Worm (Caenorhabditis elegans): ENCODE results near the gene osm-6.

osm-6 gene

DNA sequence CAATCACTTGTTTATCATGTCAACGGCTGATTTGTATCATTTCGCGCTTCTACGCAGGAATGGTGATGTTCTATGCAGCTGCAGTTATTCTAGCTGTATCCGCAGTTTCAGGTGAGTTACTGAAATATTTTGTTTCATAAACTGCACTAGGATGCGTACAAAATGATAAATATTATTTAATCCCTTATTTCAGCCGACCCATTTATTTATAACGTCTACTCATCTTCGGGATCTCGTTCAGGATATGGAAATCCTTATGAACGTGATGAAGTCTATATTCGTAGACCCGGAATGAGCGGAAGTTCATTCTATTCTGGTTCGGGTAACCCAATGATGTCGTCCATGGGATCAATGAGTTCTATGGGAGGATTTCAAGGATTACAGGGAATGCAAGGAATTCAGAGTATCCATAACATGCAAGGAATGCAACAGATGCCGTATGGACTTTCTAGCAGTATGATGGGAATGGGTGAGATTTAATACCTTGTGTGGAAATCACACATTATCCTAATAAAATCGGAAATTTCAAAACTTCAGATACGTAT lies 1.9 kb upstream of the osm-6 start, which contains the start of gene F58H1.2:
Gene F58H1.2, plus strand, starts transcription at position 51 of the 545 bp plus-strand sequence.
- TF ChIP-seq Y22D7AL.16 (tag; optimal IDR thresholded peaks at IDR 0.05) (no peak), nhr-232 (tag; optimal IDR thresholded peaks at IDR 0.05) (no peak), ztf-16 (tag; optimal IDR thresholded peaks at IDR 0.05) (no peak), pros-1 (tag; optimal IDR thresholded peaks at IDR 0.05) (no peak)

ce11 chrV:11921689-11922517 lies 5.3 kb downstream of the osm-6 start:
- TF ChIP-seq unc-55 (GFP tag; optimal IDR thresholded peaks at IDR 0.05) (peak; percentile 18), nfya-1 (tag; optimal IDR thresholded peaks at IDR 0.05) (peak; percentile 19), rnt-1 (tag; optimal IDR thresholded peaks at IDR 0.05) (peak; percentile 4), ceh-31 (tag; optimal IDR thresholded peaks at IDR 0.05) (peak; percentile 45), elt-4 (tag; optimal IDR thresholded peaks at IDR 0.05) (no peak), ceh-18 (tag; optimal IDR thresholded peaks at IDR 0.05) (peak; percentile 23), ceh-30 (tag; optimal IDR thresholded peaks at IDR 0.05) (no peak), hlh-8 (tag; optimal IDR thresholded peaks at IDR 0.05) (no peak)

DNA sequence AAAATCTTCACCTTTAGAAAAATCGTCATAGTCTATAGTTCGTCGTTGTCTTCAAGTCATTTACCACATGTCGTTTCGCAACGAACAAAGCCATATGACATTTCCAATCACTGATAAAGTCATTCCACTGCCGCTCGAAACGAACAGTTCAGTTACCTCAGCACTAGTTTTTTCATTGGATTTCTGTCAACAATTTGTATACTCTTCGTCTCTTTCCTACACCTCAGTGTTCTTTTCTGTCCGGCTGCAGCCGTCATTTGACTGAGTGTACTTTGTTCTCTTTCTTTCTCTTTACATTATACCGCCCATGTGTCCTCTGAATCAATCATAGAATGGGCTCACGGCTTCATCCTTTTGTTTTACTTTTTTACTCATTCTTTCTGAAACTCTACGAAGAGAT lies 6.0 kb downstream of the osm-6 start:
- no peak for TF ChIP-seq pax-1 (tag; optimal IDR thresholded peaks at IDR 0.05)
- peak; percentile 55 for TF ChIP-seq unc-55 (GFP tag; optimal IDR thresholded peaks at IDR 0.05)

DNA sequence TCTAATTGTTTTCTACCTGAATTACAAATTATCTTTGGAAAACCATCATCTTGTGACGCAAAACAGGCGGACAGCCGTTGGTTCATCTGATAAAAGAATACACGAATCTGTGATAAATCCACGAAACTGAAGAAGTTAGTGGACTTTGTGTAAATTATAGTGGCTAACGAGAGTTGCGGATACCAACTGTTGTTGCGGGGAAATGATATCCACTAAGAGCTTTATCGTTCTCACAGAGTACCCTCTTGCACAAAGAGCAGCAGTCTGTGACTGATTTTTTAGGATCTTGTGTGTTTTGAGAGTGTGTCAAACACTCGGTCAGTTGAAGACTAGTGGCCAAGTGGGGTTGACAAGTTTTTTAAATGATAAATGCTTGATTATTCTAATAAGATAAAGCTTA lies 7.6 kb downstream of the osm-6 start:
- no peak for TF ChIP-seq ahr-1 (tag; optimal IDR thresholded peaks at IDR 0.05)

DNA sequence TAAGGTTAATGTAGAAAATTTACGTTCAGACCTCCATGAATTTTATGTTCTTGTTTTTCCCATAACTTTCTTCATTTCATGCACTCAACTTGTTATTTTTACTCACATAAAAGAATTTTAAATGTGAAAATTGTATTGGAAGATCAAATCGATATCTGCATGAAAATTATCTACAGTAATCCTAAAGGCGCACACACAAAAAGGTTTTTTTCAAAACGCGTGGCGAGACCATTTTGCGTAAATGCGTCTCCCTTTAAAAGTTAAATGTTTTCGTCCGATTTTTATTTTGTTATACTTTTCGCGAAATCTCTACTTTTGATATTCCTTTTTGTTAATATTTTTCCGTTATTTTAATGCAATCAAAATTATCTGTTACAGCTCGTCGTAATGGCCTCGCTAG lies 10.1 kb downstream of the osm-6 start, which contains the start of gene R31.2:
Gene R31.2, plus strand, starts transcription at position 388 of the 400 bp plus-strand sequence.
- TF ChIP-seq madf-2 (tag; optimal IDR thresholded peaks at IDR 0.05), result no peak

DNA sequence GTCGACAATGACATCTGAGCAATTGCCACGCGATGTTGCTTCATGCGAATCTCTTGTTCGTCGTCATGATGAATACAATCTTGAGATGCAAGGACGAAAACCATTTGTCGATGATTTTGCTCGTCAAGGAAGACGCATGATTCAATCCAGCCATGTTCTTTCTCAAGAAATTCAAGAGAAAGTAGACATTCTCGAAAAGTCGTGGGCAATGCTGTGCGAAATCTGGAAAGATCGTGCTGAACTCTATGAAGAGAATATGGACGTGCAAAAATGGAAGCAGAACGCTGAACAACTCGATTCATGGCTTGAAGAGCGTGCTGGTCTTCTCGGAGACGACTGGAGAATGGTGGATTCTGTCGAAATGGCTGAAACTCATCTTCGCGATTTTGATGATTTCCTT lies 14.0 kb downstream of the osm-6 start:
- TF ChIP-seq dmd-4 (tag; optimal IDR thresholded peaks at IDR 0.05; ENCODE audit: borderline replicate concordance) (no peak), unc-3 (GFP tag; conservative IDR thresholded peaks at IDR 0.05) (no peak), unc-3 (tag; optimal IDR thresholded peaks at IDR 0.05) (no peak), ceh-14 (tag; optimal IDR thresholded peaks at IDR 0.05) (no peak), Y22D7AL.16 (tag; optimal IDR thresholded peaks at IDR 0.05) (no peak), mec-3 (tag; optimal IDR thresholded peaks at IDR 0.05; ENCODE audit: borderline replicate concordance) (no peak), pag-3 (tag; optimal IDR thresholded peaks at IDR 0.05; ENCODE audit: borderline replicate concordance) (no peak), pat-9 (tag; optimal IDR thresholded peaks at IDR 0.05) (no peak), ceh-34 (tag; optimal IDR thresholded peaks at IDR 0.05) (no peak)

- TF ChIP-seq lim-6 (tag; optimal IDR thresholded peaks at IDR 0.05) (no peak), fkh-10 (GFP tag; optimal IDR thresholded peaks at IDR 0.05) (no peak), ama-1 (optimal IDR thresholded peaks at IDR 0.05) (no peak), ceh-9 (tag; optimal IDR thresholded peaks at IDR 0.05) (no peak), ceh-6 (GFP tag; optimal IDR thresholded peaks at IDR 0.05) (no peak), rnt-1 (tag; optimal IDR thresholded peaks at IDR 0.05) (no peak)
Measured at ce11 chrV:11905977-11906376, 21.3 kb downstream of the osm-6 start.

- no peak for TF ChIP-seq sdc-2 (tag; optimal IDR thresholded peaks at IDR 0.05)
- TF ChIP-seq pros-1 (tag; optimal IDR thresholded peaks at IDR 0.05), result no peak
- no peak for TF ChIP-seq ref-2 (tag; optimal IDR thresholded peaks at IDR 0.05)
- no peak for TF ChIP-seq sox-4 (tag; optimal IDR thresholded peaks at IDR 0.05)
Measured at ce11 chrV:11902161-11902560, 25.1 kb downstream of the osm-6 start.
